Fruit fly (Drosophila melanogaster) whole organism, prepupa: Measurements from ENCODE around the gene tal-AA.

Experiments used
- CG10631 ChIP-seq: fragments of 200-800 bp; sonication (Bioruptor generic); optimal IDR thresholded peaks from 2 replicates; lab custom pipeline; 2016; ENCODE audit warnings: missing biosample characterization, missing genetic modification characterization
- CG10669 ChIP-seq: fragments of 200-800 bp; sonication (Bioruptor generic); optimal IDR thresholded peaks from 3 replicates; lab custom pipeline; 2018; ENCODE audit warnings: missing biosample characterization, mild to moderate bottlenecking, missing genetic modification characterization, moderate library complexity
- CG11294 ChIP-seq: fragments of 200-800 bp; sonication (Bioruptor generic); IDR thresholded peaks from 2 replicates; pipeline ENCODE4 v1.3.6; 2022; ENCODE audit warnings: missing biosample characterization, missing genetic modification characterization
- CG11902 ChIP-seq: fragments of 200-800 bp; sonication (Bioruptor generic); optimal IDR thresholded peaks from 3 replicates; lab custom pipeline; 2016; ENCODE audit warnings: missing biosample characterization, missing genetic modification characterization
- CG1621 ChIP-seq: fragments of 200-800 bp; sonication (Bioruptor generic); optimal IDR thresholded peaks from 3 replicates; lab custom pipeline; 2018; ENCODE audit warnings: missing biosample characterization, mild to moderate bottlenecking, missing genetic modification characterization
- CG3032 ChIP-seq: fragments of 200-800 bp; optimal IDR thresholded peaks from 2 replicates; lab custom pipeline; 2019; ENCODE audit warnings: missing biosample characterization, mild to moderate bottlenecking, missing genetic modification characterization, moderate library complexity
- CG32006 ChIP-seq: fragments of 200-800 bp; sonication (Bioruptor generic); optimal IDR thresholded peaks from 3 replicates; lab custom pipeline; 2017; ENCODE audit warnings: missing biosample characterization, mild to moderate bottlenecking, missing genetic modification characterization
- CG34406 ChIP-seq: fragments of 200-800 bp; sonication (Bioruptor generic); optimal IDR thresholded peaks from 3 replicates; lab custom pipeline; 2016; ENCODE audit warnings: missing biosample characterization, missing genetic modification characterization
- CG3919 ChIP-seq: fragments of 200-800 bp; sonication (Bioruptor generic); optimal IDR thresholded peaks from 3 replicates; lab custom pipeline; 2016; ENCODE audit warnings: missing biosample characterization, missing genetic modification characterization
- CG4318 ChIP-seq: fragments of 200-800 bp; sonication (Bioruptor generic); optimal IDR thresholded peaks from 3 replicates; lab custom pipeline; 2017; ENCODE audit warnings: missing biosample characterization, mild to moderate bottlenecking, missing genetic modification characterization
- CG6163 ChIP-seq: fragments of 200-800 bp; sonication (Bioruptor generic); IDR thresholded peaks from 3 replicates; pipeline ENCODE4 v1.3.6; 2022; ENCODE audit warnings: missing biosample characterization, missing genetic modification characterization
- CG6276 ChIP-seq: fragments of 200-800 bp; sonication (Bioruptor generic); optimal IDR thresholded peaks from 2 replicates; lab custom pipeline; 2017; ENCODE audit warnings: missing biosample characterization, mild to moderate bottlenecking, missing genetic modification characterization
- CG6808 ChIP-seq: fragments of 200-800 bp; sonication (Bioruptor generic); optimal IDR thresholded peaks from 3 replicates; lab custom pipeline; 2017; ENCODE audit warnings: missing biosample characterization, missing genetic modification characterization, mild to moderate bottlenecking, moderate library complexity, missing genetic modification reagents
- CG6854 ChIP-seq: fragments of 200-800 bp; sonication (Bioruptor generic); optimal IDR thresholded peaks from 2 replicates; lab custom pipeline; 2017; ENCODE audit warnings: missing biosample characterization, mild to moderate bottlenecking, missing genetic modification characterization
- CG7368 ChIP-seq: fragments of 200-800 bp; sonication (Bioruptor generic); optimal IDR thresholded peaks from 3 replicates; lab custom pipeline; 2016; ENCODE audit warnings: missing biosample characterization, missing genetic modification characterization
- CG8119 ChIP-seq: fragments of 200-800 bp; sonication (Bioruptor generic); IDR thresholded peaks from 3 replicates; pipeline ENCODE4 v1.3.6; 2022; ENCODE audit warnings: missing biosample characterization, missing genetic modification characterization
- CG8319 ChIP-seq: fragments of 200-800 bp; sonication (Bioruptor generic); optimal IDR thresholded peaks from 3 replicates; lab custom pipeline; 2016; ENCODE audit warnings: missing biosample characterization, missing genetic modification characterization
- CG8632 ChIP-seq: fragments of 200-800 bp; sonication (Bioruptor generic); optimal IDR thresholded peaks from 3 replicates; lab custom pipeline; 2016; ENCODE audit warnings: missing biosample characterization, missing genetic modification characterization
- CG9139 ChIP-seq: fragments of 200-800 bp; sonication (Bioruptor generic); optimal IDR thresholded peaks from 3 replicates; lab custom pipeline; 2017; ENCODE audit warnings: missing biosample characterization, mild to moderate bottlenecking, missing genetic modification characterization
- Eip93F ChIP-seq: fragments of 200-800 bp; sonication (Bioruptor generic); optimal IDR thresholded peaks from 2 replicates; lab custom pipeline; 2016; ENCODE audit warnings: missing biosample characterization, mild to moderate bottlenecking, missing genetic modification characterization
- Ets96B ChIP-seq: fragments of 200-800 bp; optimal IDR thresholded peaks from 2 replicates; lab custom pipeline; 2019; ENCODE audit warnings: missing biosample characterization, mild to moderate bottlenecking, missing genetic modification characterization, moderate library complexity
- Gug ChIP-seq: fragments of 200-800 bp; sonication (Bioruptor generic); IDR thresholded peaks from 2 replicates; pipeline ENCODE4 v1.3.6; 2022; ENCODE audit warnings: missing biosample characterization, missing genetic modification characterization
- Hr39 ChIP-seq: fragments of 200-800 bp; sonication (Bioruptor generic); optimal IDR thresholded peaks from 2 replicates; lab custom pipeline; 2016; ENCODE audit warnings: missing biosample characterization, missing genetic modification characterization
- Hr4 ChIP-seq: fragments of 200-800 bp; sonication (Bioruptor generic); optimal IDR thresholded peaks from 3 replicates; lab custom pipeline; 2016; ENCODE audit warnings: missing biosample characterization, missing genetic modification characterization
- Met ChIP-seq: fragments of 200-800 bp; sonication (Bioruptor generic); optimal IDR thresholded peaks from 3 replicates; lab custom pipeline; 2016; ENCODE audit warnings: missing biosample characterization, missing genetic modification characterization
- Smox ChIP-seq: fragments of 200-800 bp; sonication (Bioruptor generic); optimal IDR thresholded peaks from 3 replicates; lab custom pipeline; 2016; ENCODE audit warnings: missing biosample characterization, missing genetic modification characterization
- Sox102F ChIP-seq: fragments of 200-800 bp; sonication (Bioruptor generic); optimal IDR thresholded peaks from 2 replicates; lab custom pipeline; 2016; ENCODE audit warnings: missing biosample characterization, mild to moderate bottlenecking, missing genetic modification characterization
- Sox14 ChIP-seq: fragments of 200-800 bp; sonication (Bioruptor generic); optimal IDR thresholded peaks from 3 replicates; lab custom pipeline; 2016; ENCODE audit warnings: missing biosample characterization, missing genetic modification characterization
- Sox15 ChIP-seq: fragments of 200-800 bp; sonication (Bioruptor generic); optimal IDR thresholded peaks from 3 replicates; lab custom pipeline; 2016; ENCODE audit warnings: missing biosample characterization, missing genetic modification characterization
- achi ChIP-seq: fragments of 200-800 bp; sonication (Bioruptor generic); optimal IDR thresholded peaks from 3 replicates; lab custom pipeline; 2016; ENCODE audit warnings: missing biosample characterization, missing genetic modification characterization
- acj6 ChIP-seq: fragments of 200-800 bp; sonication (Bioruptor generic); optimal IDR thresholded peaks from 3 replicates; lab custom pipeline; 2016; ENCODE audit warnings: missing biosample characterization, missing genetic modification characterization
- dac ChIP-seq: fragments of 200-800 bp; sonication (Bioruptor generic); optimal IDR thresholded peaks from 2 replicates; lab custom pipeline; 2017; ENCODE audit warnings: missing biosample characterization, mild to moderate bottlenecking, missing genetic modification characterization
- dsx ChIP-seq: fragments of 200-800 bp; optimal IDR thresholded peaks from 3 replicates; lab custom pipeline; 2019; ENCODE audit warnings: missing biosample characterization, mild to moderate bottlenecking, missing genetic modification characterization, moderate library complexity; ENCODE audit not compliant: poor library complexity, severe bottlenecking
- eg ChIP-seq: fragments of 200-800 bp; sonication (Bioruptor generic); IDR thresholded peaks from 3 replicates; pipeline ENCODE4 v1.3.6; 2022; ENCODE audit warnings: missing biosample characterization, missing genetic modification characterization
- esn ChIP-seq: fragments of 200-800 bp; sonication (Bioruptor generic); optimal IDR thresholded peaks from 2 replicates; lab custom pipeline; 2016; ENCODE audit warnings: missing biosample characterization, mild to moderate bottlenecking, missing genetic modification characterization, moderate library complexity
- fd59A ChIP-seq: fragments of 200-800 bp; sonication (Bioruptor generic); optimal IDR thresholded peaks from 2 replicates; lab custom pipeline; 2017; ENCODE audit warnings: missing biosample characterization, mild to moderate bottlenecking, missing genetic modification characterization, missing genetic modification reagents
- fd85E ChIP-seq: fragments of 200-800 bp; sonication (Bioruptor generic); optimal IDR thresholded peaks from 3 replicates; lab custom pipeline; 2016; ENCODE audit warnings: missing biosample characterization, missing genetic modification characterization
- fkh ChIP-seq: fragments of 200-800 bp; sonication (Bioruptor generic); optimal IDR thresholded peaks from 3 replicates; lab custom pipeline; 2017; ENCODE audit warnings: missing biosample characterization, mild to moderate bottlenecking, missing genetic modification characterization, moderate library complexity
- lz ChIP-seq: fragments of 200-800 bp; sonication (Bioruptor generic); optimal IDR thresholded peaks from 3 replicates; lab custom pipeline; 2016; ENCODE audit warnings: missing biosample characterization, missing genetic modification characterization
- net ChIP-seq: fragments of 200-800 bp; sonication (Bioruptor generic); optimal IDR thresholded peaks from 3 replicates; lab custom pipeline; 2016; ENCODE audit warnings: missing biosample characterization, missing genetic modification characterization
- pdm3 ChIP-seq: fragments of 200-800 bp; sonication (Bioruptor generic); optimal IDR thresholded peaks from 3 replicates; lab custom pipeline; 2016; ENCODE audit warnings: missing biosample characterization, missing genetic modification characterization
- salr ChIP-seq, 2 experiments: fragments of 200-800 bp; sonication (Bioruptor generic); optimal IDR thresholded peaks; 3 replicates each; lab custom pipeline; 2016 to 2018; ENCODE audit warnings: missing biosample characterization in 2 of 2, missing genetic modification characterization in 2 of 2, mild to moderate bottlenecking in 1 of 2
- spab ChIP-seq: fragments of 200-800 bp; sonication (Bioruptor generic); optimal IDR thresholded peaks from 2 replicates; lab custom pipeline; 2017; ENCODE audit warnings: missing biosample characterization, mild to moderate bottlenecking, missing genetic modification characterization, missing genetic modification reagents
- ss ChIP-seq, 2 experiments: fragments of 200-800 bp; sonication (Bioruptor generic); optimal IDR thresholded peaks; 2 replicates in 1 of 2; 3 replicates in 1 of 2; lab custom pipeline; 2017 to 2018; ENCODE audit warnings: mild to moderate bottlenecking in 2 of 2, missing biosample characterization in 2 of 2, missing genetic modification characterization in 2 of 2, moderate library complexity in 1 of 2
- svp ChIP-seq: fragments of 200-800 bp; sonication (Bioruptor generic); peaks from one replicate; lab custom pipeline; 2016; ENCODE audit warnings: missing biosample characterization, missing genetic modification characterization
- topi ChIP-seq: fragments of 200-800 bp; sonication (Bioruptor generic); optimal IDR thresholded peaks from 3 replicates; lab custom pipeline; 2016; ENCODE audit warnings: missing biosample characterization, missing genetic modification characterization
- vri ChIP-seq: fragments of 200-800 bp; sonication (Bioruptor generic); optimal IDR thresholded peaks from 3 replicates; lab custom pipeline; 2016; ENCODE audit warnings: missing biosample characterization, mild to moderate bottlenecking, missing genetic modification characterization

Gene tal-AA

dm6 chr3R:13793979-13794665 lies 18.8 kb upstream of the tal-AA start (continued):
- TF ChIP-seq fd59A, result no peak
- no peak for TF ChIP-seq CG6808 (GFP tag; lab: Kevin White, UChicago)
- TF ChIP-seq esn (GFP tag; lab: Kevin White, UChicago), result peak; percentile 87
- TF ChIP-seq fkh, result no peak
- no peak for TF ChIP-seq CG11294
- TF ChIP-seq spab (GFP tag; lab: Kevin White, UChicago), result no peak
- no peak for TF ChIP-seq CG10669 (GFP tag; lab: Kevin White, UChicago)
- TF ChIP-seq Eip93F (GFP tag; lab: Kevin White, UChicago), result peak; percentile 87
- peak; percentile 51 for TF ChIP-seq CG4318 (GFP tag; lab: Kevin White, UChicago)
- peak; percentile 67 for TF ChIP-seq CG8319 (GFP tag; lab: Kevin White, UChicago)
- TF ChIP-seq Sox15, result peak; percentile 55
- peak; percentile 52 for TF ChIP-seq CG7368 (GFP tag; lab: Kevin White, UChicago)
- TF ChIP-seq CG6854, result no peak
- no peak for TF ChIP-seq salr (GFP tag; optimal IDR thresholded peaks at IDR 0.05; lab: Kevin White, UChicago)
- peak; percentile 19; the same call in 2 of the 3 replicates for TF ChIP-seq CG6163 (GFP tag; lab: Robert Waterston, UW)
- TF ChIP-seq CG6276 (GFP tag; lab: Kevin White, UChicago), result peak; percentile 54
- TF ChIP-seq, all 60 proteins: peak for 39

- TF ChIP-seq Sox102F (GFP tag; lab: Kevin White, UChicago), result no peak
- no peak for TF ChIP-seq fd85E
- TF ChIP-seq eg, result no peak; the same call in 2 of the 3 replicates
- TF ChIP-seq CG10631 (GFP tag; lab: Kevin White, UChicago), result no peak
- TF ChIP-seq CG32006 (GFP tag; lab: Kevin White, UChicago), result no peak
- TF ChIP-seq Hr39, result no peak
- peak; percentile 58; the same call in 2 of the 3 replicates for TF ChIP-seq CG6163 (GFP tag; lab: Robert Waterston, UW)
- TF ChIP-seq fkh, result peak; percentile 26
- TF ChIP-seq CG1621 (tag; lab: Kevin White, UChicago), result no peak
- TF ChIP-seq topi (GFP tag; lab: Kevin White, UChicago), result no peak
- no peak for TF ChIP-seq CG8632 (GFP tag; lab: Kevin White, UChicago)
- TF ChIP-seq Smox (GFP tag; lab: Kevin White, UChicago), result no peak
- peak; percentile 18 for TF ChIP-seq CG6854
- peak; percentile 26 to 35 for TF ChIP-seq ss (GFP tag; optimal IDR thresholded peaks at IDR 0.05; lab: Kevin White, UChicago)
- TF ChIP-seq vri (GFP tag; lab: Kevin White, UChicago), result no peak
- no peak for TF ChIP-seq Eip93F (GFP tag; lab: Kevin White, UChicago)
- TF ChIP-seq Ets96B (tag; lab: Kevin White, UChicago), result no peak
- no peak for TF ChIP-seq acj6 (GFP tag; lab: Kevin White, UChicago)
- peak; percentile 77 for TF ChIP-seq dsx (GFP tag; lab: Kevin White, UChicago)
- no peak for TF ChIP-seq lz
- TF ChIP-seq Sox14 (GFP tag; lab: Kevin White, UChicago), result peak; percentile 27
- TF ChIP-seq spab (GFP tag; lab: Kevin White, UChicago), result no peak
- TF ChIP-seq CG9139 (GFP tag; lab: Kevin White, UChicago), result no peak
- no peak for TF ChIP-seq CG4318 (GFP tag; lab: Kevin White, UChicago)
- no peak for TF ChIP-seq dac (GFP tag; lab: Kevin White, UChicago)
- TF ChIP-seq salr (GFP tag; optimal IDR thresholded peaks at IDR 0.05; lab: Kevin White, UChicago), result no peak
- TF ChIP-seq svp (GFP tag; lab: Kevin White, UChicago), result peak; percentile 71
- no peak for TF ChIP-seq CG6808 (GFP tag; lab: Kevin White, UChicago)
- peak; percentile 10 for TF ChIP-seq CG6276 (GFP tag; lab: Kevin White, UChicago)
- no peak for TF ChIP-seq Gug
- no peak for TF ChIP-seq CG11902 (GFP tag; lab: Kevin White, UChicago)
- TF ChIP-seq Met (GFP tag; lab: Kevin White, UChicago), result peak; percentile 23
- TF ChIP-seq esn (GFP tag; lab: Kevin White, UChicago), result no peak
- TF ChIP-seq CG34406 (GFP tag; lab: Kevin White, UChicago), result peak; percentile 9
- TF ChIP-seq Hr4 (GFP tag; lab: Kevin White, UChicago), result no peak
- no peak; the same call in 1 of the 3 replicates for TF ChIP-seq CG8119 (GFP tag; lab: Robert Waterston, UW)
- TF ChIP-seq net (GFP tag; lab: Kevin White, UChicago), result no peak
- no peak for TF ChIP-seq CG7368 (GFP tag; lab: Kevin White, UChicago)
- TF ChIP-seq achi (GFP tag; lab: Kevin White, UChicago), result no peak
- no peak for TF ChIP-seq CG3032 (tag; lab: Kevin White, UChicago)
- peak; percentile 19 for TF ChIP-seq CG3919 (GFP tag; lab: Kevin White, UChicago)
- no peak for TF ChIP-seq pdm3 (GFP tag; lab: Kevin White, UChicago)
- TF ChIP-seq CG8319 (GFP tag; lab: Kevin White, UChicago), result no peak
Measured at dm6 chr3R:13794666-13795055, 18.2 kb upstream of the tal-AA start.
